Worm (Caenorhabditis elegans): ENCODE measurements around the gene H10D18.1.
A peak's percentile ranks its signal among the peaks of the same experiment; 100 is the strongest.

Gene H10D18.1

ce11 chrV:3776946-3777345, 38.1 kb upstream of the H10D18.1 start (continued):
- TF ChIP-seq F49E8.2 (tag; optimal IDR thresholded peaks at IDR 0.05; ENCODE audit: borderline replicate concordance), result no peak
- peak; percentile 82 for TF ChIP-seq dmd-6 (GFP tag; IDR thresholded peaks at IDR 0.05)
- TF ChIP-seq ces-1 (GFP tag; optimal IDR thresholded peaks at IDR 0.05), result no peak
- no peak for TF ChIP-seq fkh-10 (GFP tag; optimal IDR thresholded peaks at IDR 0.05)
- TF ChIP-seq lin-1 (GFP tag; IDR thresholded peaks at IDR 0.05), result 0 out of 2 replicates have a peak, but pooled peaks have one; percentile 38
- no peak for TF ChIP-seq dmd-9 (GFP tag; IDR thresholded peaks at IDR 0.05)
- TF ChIP-seq tag-97 (GFP tag; IDR thresholded peaks at IDR 0.05), result no peak
- no peak for TF ChIP-seq ceh-44 (GFP tag; IDR thresholded peaks at IDR 0.05)
- no peak for TF ChIP-seq lim-7 (GFP tag; IDR thresholded peaks at IDR 0.05)
- no peak for TF ChIP-seq nhr-237 (tag; optimal IDR thresholded peaks at IDR 0.05)
- no peak for TF ChIP-seq nhr-48 (tag; optimal IDR thresholded peaks at IDR 0.05)
- no peak for TF ChIP-seq egl-43 (GFP tag; IDR thresholded peaks at IDR 0.05)
- TF ChIP-seq unc-39 (tag; optimal IDR thresholded peaks at IDR 0.05), result no peak
- TF ChIP-seq hmg-1.1 (GFP tag; IDR thresholded peaks at IDR 0.05), result no peak
- no peak for TF ChIP-seq nhr-41 (GFP tag; IDR thresholded peaks at IDR 0.05)
- TF ChIP-seq dve-1 (tag; optimal IDR thresholded peaks at IDR 0.05; ENCODE audit: insufficient read depth), result peak; percentile 77
- no peak for TF ChIP-seq pha-4 (GFP tag; IDR thresholded peaks at IDR 0.05)
- peak; percentile 18 for TF ChIP-seq pha-4 (tag; optimal IDR thresholded peaks at IDR 0.05)
- no peak for TF ChIP-seq unc-130 (GFP tag; optimal IDR thresholded peaks at IDR 0.05)
- TF ChIP-seq lin-15B (tag; optimal IDR thresholded peaks at IDR 0.05), result no peak
- no peak for TF ChIP-seq F37D6.2 (tag; optimal IDR thresholded peaks at IDR 0.05)
- no peak for TF ChIP-seq ZK337.2 (GFP tag; IDR thresholded peaks at IDR 0.05)
- peak; percentile 2 for TF ChIP-seq nhr-77 (tag; optimal IDR thresholded peaks at IDR 0.05)
- no peak for TF ChIP-seq zag-1 (tag; optimal IDR thresholded peaks at IDR 0.05)
- no peak for TF ChIP-seq Y5F2A.4 (GFP tag; optimal IDR thresholded peaks at IDR 0.05)
- no peak for TF ChIP-seq attf-4 (tag; optimal IDR thresholded peaks at IDR 0.05)
- no peak for TF ChIP-seq gei-8 (GFP tag; optimal IDR thresholded peaks at IDR 0.05)
- TF ChIP-seq madf-9 (GFP tag; conservative IDR thresholded peaks at IDR 0.05), result no peak
- peak; percentile 9 for TF ChIP-seq nhr-102 (tag; optimal IDR thresholded peaks at IDR 0.05)
- no peak for TF ChIP-seq daf-19 (GFP tag; conservative IDR thresholded peaks at IDR 0.05)
- no peak for TF ChIP-seq ceh-62 (tag; optimal IDR thresholded peaks at IDR 0.05)
- no peak for TF ChIP-seq F26F4.8 (GFP tag; conservative IDR thresholded peaks at IDR 0.05)
- TF ChIP-seq nhr-28 (tag; optimal IDR thresholded peaks at IDR 0.05), result peak; percentile 64
- TF ChIP-seq zip-2 (tag; optimal IDR thresholded peaks at IDR 0.05), result no peak
- no peak for TF ChIP-seq zfp-3 (GFP tag; conservative IDR thresholded peaks at IDR 0.05)
- TF ChIP-seq rbr-2 (tag; optimal IDR thresholded peaks at IDR 0.05), result no peak
- no peak for TF ChIP-seq nhr-42 (GFP tag; IDR thresholded peaks at IDR 0.05)
- no peak for TF ChIP-seq Y105C5A.15 (GFP tag; IDR thresholded peaks at IDR 0.05)
- no peak for TF ChIP-seq ztf-7 (tag; optimal IDR thresholded peaks at IDR 0.05)
- TF ChIP-seq nhr-10 (tag; optimal IDR thresholded peaks at IDR 0.05), result no peak
- no peak for TF ChIP-seq zip-11 (GFP tag; IDR thresholded peaks at IDR 0.05)
- no peak for TF ChIP-seq ceh-82 (tag; optimal IDR thresholded peaks at IDR 0.05)
- TF ChIP-seq ctbp-1 (GFP tag; IDR thresholded peaks at IDR 0.05), result no peak
- no peak for TF ChIP-seq F10B5.3 (tag; optimal IDR thresholded peaks at IDR 0.05)
- TF ChIP-seq madf-5 (GFP tag; IDR thresholded peaks at IDR 0.05), result no peak
- no peak for TF ChIP-seq daf-12 (tag; optimal IDR thresholded peaks at IDR 0.05)
- TF ChIP-seq F44E2.7 (GFP tag; IDR thresholded peaks at IDR 0.05), result no peak
- 0 out of 2 replicates have a peak, but pooled peaks have one; percentile 21 for TF ChIP-seq php-3 (GFP tag; IDR thresholded peaks at IDR 0.05)
- no peak for TF ChIP-seq nhr-6 (tag; optimal IDR thresholded peaks at IDR 0.05)
- TF ChIP-seq set-16 (GFP tag; IDR thresholded peaks at IDR 0.05), result no peak
- no peak for TF ChIP-seq sdz-12 (GFP tag; optimal IDR thresholded peaks at IDR 0.05)
- TF ChIP-seq tra-1 (GFP tag; IDR thresholded peaks at IDR 0.05), result no peak
- TF ChIP-seq daf-16 (GFP tag; optimal IDR thresholded peaks at IDR 0.05), result no peak
- TF ChIP-seq daf-16 (tag; optimal IDR thresholded peaks at IDR 0.05), result peak; percentile 84

Data from whole organism, L4 larva.